Worm (Caenorhabditis elegans) whole organism, L3 larva: Measurements from ENCODE around the gene R07E3.1.

Experiments
- ZK546.5 ChIP-seq: sonication (generic microtip); optimal IDR thresholded peaks from 2 replicates; lab custom pipeline; 2017; ENCODE audit warnings: missing biosample characterization, missing genetic modification characterization
- elt-3 ChIP-seq, 3 experiments: fragments of 150-350 bp in 1 of 3; sonication (generic microtip) in 2 of 3; optimal IDR thresholded peaks; 2 replicates in 2 of 3; 4 replicates in 1 of 3; lab custom pipeline; 2014 to 2017; ENCODE audit warnings: missing biosample characterization in 3 of 3, missing genetic modification characterization in 3 of 3
- fkh-10 ChIP-seq: sonication (generic microtip); optimal IDR thresholded peaks from 2 replicates; lab custom pipeline; 2017; ENCODE audit warnings: missing biosample characterization, missing genetic modification reagents, missing genetic modification characterization
- jun-1 ChIP-seq: fragments of 150-350 bp; optimal IDR thresholded peaks from 2 replicates; lab custom pipeline; 2014; ENCODE audit warnings: missing biosample characterization, missing genetic modification reagents, missing genetic modification characterization
- lin-39 ChIP-seq: fragments of 150-350 bp; optimal IDR thresholded peaks from 2 replicates; lab custom pipeline; 2018; ENCODE audit warnings: missing biosample characterization, missing genetic modification reagents, missing genetic modification characterization
- nhr-12 ChIP-seq: fragments of 150-350 bp; optimal IDR thresholded peaks from 2 replicates; lab custom pipeline; 2014; ENCODE audit warnings: missing biosample characterization, missing genetic modification characterization
- nhr-23 ChIP-seq: fragments of 150-350 bp; optimal IDR thresholded peaks from 2 replicates; lab custom pipeline; 2014; ENCODE audit warnings: missing biosample characterization, missing genetic modification reagents, missing genetic modification characterization
- pqm-1 ChIP-seq: fragments of 150-350 bp; optimal IDR thresholded peaks from 2 replicates; lab custom pipeline; 2017; ENCODE audit warnings: missing biosample characterization, missing genetic modification characterization, inconsistent platforms
- tbx-2 ChIP-seq: sonication (generic microtip); optimal IDR thresholded peaks from 2 replicates; lab custom pipeline; 2016; ENCODE audit warnings: mild to moderate bottlenecking, missing genetic modification characterization, missing compliant biosample characterization
- unc-62 ChIP-seq: fragments of 150-350 bp; sonication (generic microtip); optimal IDR thresholded peaks from 4 replicates; lab custom pipeline; 2014; ENCODE audit warnings: missing biosample characterization, missing genetic modification reagents, missing genetic modification characterization

ce11 chrX:10373581-10373980 is 32.6 kb upstream of the R07E3.1 start:
- TF ChIP-seq nhr-12 (tag; lab: Kevin White, UChicago), result no peak
- TF ChIP-seq ZK546.5, result no peak
- no peak for TF ChIP-seq tbx-2
- no peak for TF ChIP-seq lin-39
- TF ChIP-seq jun-1 (tag; lab: Kevin White, UChicago), result no peak
- TF ChIP-seq unc-62 (GFP tag; lab: Kevin White, UChicago), result no peak
- TF ChIP-seq nhr-23 (tag; lab: Kevin White, UChicago), result no peak
- no peak for TF ChIP-seq elt-3 (tag; optimal IDR thresholded peaks at IDR 0.05; lab: Kevin White, UChicago)
- no peak for TF ChIP-seq fkh-10 (GFP tag; lab: Kevin White, UChicago)
- TF ChIP-seq pqm-1 (tag; lab: Kevin White, UChicago), result no peak
